Worm (Caenorhabditis elegans) whole organism, L4/young adult: ENCODE measurements around the gene cyp-14A4.
A peak's percentile ranks its signal among the peaks of the same experiment; 100 is the strongest.

Experiments
- W03F9.2 ChIP-seq: fragments of 150-350 bp; optimal IDR thresholded peaks from 2 replicates; lab custom pipeline; 2014; ENCODE audit warnings: missing biosample characterization, missing genetic modification characterization
- him-1 ChIP-seq: sonication (generic microtip); optimal IDR thresholded peaks from 2 replicates; lab custom pipeline; 2016; ENCODE audit warnings: missing genotype, missing genetic modification reagents, missing genetic modification characterization, missing compliant biosample characterization

DNA sequence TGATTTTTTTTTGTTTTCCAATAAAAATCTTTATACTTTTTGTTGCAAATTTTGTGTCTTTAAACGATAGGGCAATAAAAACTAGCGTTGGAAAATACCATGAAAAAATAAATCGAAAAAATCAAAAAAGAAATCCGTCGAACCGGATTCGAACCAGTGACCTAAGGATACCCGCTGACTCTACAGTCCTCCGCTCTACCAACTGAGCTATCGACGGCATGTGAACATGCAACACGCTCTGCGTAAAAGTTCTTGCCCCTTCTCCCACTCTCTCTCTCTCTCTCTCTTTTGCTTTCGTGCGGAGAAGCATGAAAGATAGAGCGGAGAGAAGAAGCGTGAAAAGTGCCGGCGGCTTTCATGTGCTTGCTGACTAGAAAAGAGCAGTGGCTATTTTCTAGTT lies 19.4 kb downstream of the cyp-14A4 start:
- TF ChIP-seq him-1 (tag; lab: Kevin White, UChicago) (peak; percentile 68), W03F9.2 (tag; lab: Kevin White, UChicago) (no peak)
